Fruit fly (Drosophila melanogaster): ENCODE data around the gene CG32365.

Gene CG32365

dm6 chr3L:7850771-7851358 lies 18.0 kb upstream of the CG32365 start (continued):
- TF ChIP-seq sima (GFP tag; optimal IDR thresholded peaks at IDR 0.05) (peak; percentile 81), Bteb2 (GFP tag; optimal IDR thresholded peaks at IDR 0.05) (peak; percentile 87), tup (GFP tag; optimal IDR thresholded peaks at IDR 0.05) (peak; percentile 70), rib (GFP tag; IDR thresholded peaks at IDR 0.05) (peak; percentile 86), Xbp1 (GFP tag; optimal IDR thresholded peaks at IDR 0.05) (peak; percentile 86), CG9727 (GFP tag; optimal IDR thresholded peaks at IDR 0.05) (peak; percentile 85), CG13894 (tag; optimal IDR thresholded peaks at IDR 0.05) (peak; percentile 91), CG10147 (GFP tag; optimal IDR thresholded peaks at IDR 0.05) (peak; percentile 89), CG12219 (GFP tag; optimal IDR thresholded peaks at IDR 0.05) (peak; percentile 78), CTCF (GFP tag; optimal IDR thresholded peaks at IDR 0.05) (peak; percentile 28), CG6765 (GFP tag; optimal IDR thresholded peaks at IDR 0.05) (peak; percentile 83), Blimp-1 (GFP tag; optimal IDR thresholded peaks at IDR 0.05) (peak; percentile 88), CG2712 (tag; optimal IDR thresholded peaks at IDR 0.05) (peak; percentile 87), CG32532 (GFP tag; IDR thresholded peaks at IDR 0.05) (peak; percentile 90), CG8478 (optimal IDR thresholded peaks at IDR 0.05) (no peak), ttk (GFP tag; IDR thresholded peaks at IDR 0.05) (peak; percentile 79), ftz-f1 (GFP tag; optimal IDR thresholded peaks at IDR 0.05) (peak; percentile 67), CG31388 (GFP tag; optimal IDR thresholded peaks at IDR 0.05) (peak; percentile 33), CG1024 (GFP tag; IDR thresholded peaks at IDR 0.05) (0 out of 2 replicates have a peak, but pooled peaks have one; percentile 19), bowl (GFP tag; IDR thresholded peaks at IDR 0.05) (no peak; the same call in 1 of the 2 replicates), CG17186 (GFP tag; optimal IDR thresholded peaks at IDR 0.05) (peak; percentile 33), schlank (tag; optimal IDR thresholded peaks at IDR 0.05) (peak; percentile 72), pb (GFP tag; optimal IDR thresholded peaks at IDR 0.05) (peak; percentile 59), slbo (GFP tag; IDR thresholded peaks at IDR 0.05) (peak; percentile 90), bsh (GFP tag; optimal IDR thresholded peaks at IDR 0.05) (peak in 1 of 2 experiments; percentile 89), Hsf (GFP tag; optimal IDR thresholded peaks at IDR 0.05) (peak; percentile 85), luna (GFP tag; optimal IDR thresholded peaks at IDR 0.05) (peak; percentile 81), Nf-YA (GFP tag; IDR thresholded peaks at IDR 0.05) (peak; percentile 81), ssp (GFP tag; IDR thresholded peaks at IDR 0.05) (peak; percentile 68; the same call in 1 of the 2 replicates), GATAe (GFP tag; conservative IDR thresholded peaks at IDR 0.05) (peak; percentile 95), pum (GFP tag; optimal IDR thresholded peaks at IDR 0.05) (peak; percentile 86), grn (GFP tag; optimal IDR thresholded peaks at IDR 0.05) (peak; percentile 94), Hey (tag; optimal IDR thresholded peaks at IDR 0.05) (peak; percentile 69), Pdp1 (GFP tag; optimal IDR thresholded peaks at IDR 0.05) (peak; percentile 81 to 99), Trl (optimal IDR thresholded peaks at IDR 0.05) (no peak), Trl (GFP tag; optimal IDR thresholded peaks at IDR 0.05) (peak; percentile 89), lilli (GFP tag; optimal IDR thresholded peaks at IDR 0.05) (peak; percentile 87), fu2 (GFP tag; optimal IDR thresholded peaks at IDR 0.05) (peak; percentile 84), CG17568 (GFP tag; optimal IDR thresholded peaks at IDR 0.05) (peak; percentile 73), Dref (GFP tag; IDR thresholded peaks at IDR 0.05) (no peak), Neu2 (GFP tag; optimal IDR thresholded peaks at IDR 0.05; ENCODE audit: borderline replicate concordance) (no peak), CG3995 (GFP tag; optimal IDR thresholded peaks at IDR 0.05) (peak; percentile 61), CG16813 (GFP tag; IDR thresholded peaks at IDR 0.05; ENCODE audit: partially characterized antibody) (no peak), B-H2 (GFP tag; optimal IDR thresholded peaks at IDR 0.05) (no peak), CG30020 (tag; optimal IDR thresholded peaks at IDR 0.05) (peak; percentile 16), CG17802 (tag; optimal IDR thresholded peaks at IDR 0.05) (peak; percentile 40), bigmax (GFP tag; optimal IDR thresholded peaks at IDR 0.05) (no peak), CG11504 (tag; optimal IDR thresholded peaks at IDR 0.05) (peak; percentile 91), CG12769 (tag; optimal IDR thresholded peaks at IDR 0.05) (peak; percentile 91), seq (GFP tag; IDR thresholded peaks at IDR 0.05) (peak; percentile 77; the same call in 1 of the 2 replicates), CG1647 (GFP tag; optimal IDR thresholded peaks at IDR 0.05) (peak; percentile 80)

All from whole organism, embryonic.